Fruit fly (Drosophila melanogaster): Measurements from ENCODE around the gene CG12170.

dm6 chr3R:5601044-5601523, 36.0 kb upstream of the CG12170 start, which contains the start of the genes kra and SecS:
- TF ChIP-seq CG9948 (tag; optimal IDR thresholded peaks at IDR 0.05) (peak; percentile 40), CG12605 (GFP tag; IDR thresholded peaks at IDR 0.05) (no peak), rn (GFP tag; IDR thresholded peaks at IDR 0.05) (no peak), CG8159 (tag; optimal IDR thresholded peaks at IDR 0.05) (peak; percentile 32), CG4496 (GFP tag; IDR thresholded peaks at IDR 0.05) (no peak)

Data from whole organism, pupa.